Fruit fly (Drosophila melanogaster) whole organism, embryonic: Measurements from ENCODE around the gene CG43760.
A peak's percentile ranks its signal among the peaks of the same experiment; 100 is the strongest.

Experiments used
- Antp ChIP-seq: fragments of 200-800 bp; sonication (Bioruptor generic); optimal IDR thresholded peaks from 3 replicates; lab custom pipeline; 2016; ENCODE audit warnings: missing biosample characterization, missing genetic modification characterization
- Asciz ChIP-seq: fragments of 200-800 bp; sonication (Bioruptor generic); optimal IDR thresholded peaks from 2 replicates; lab custom pipeline; 2017; ENCODE audit warnings: missing biosample characterization, mild to moderate bottlenecking, missing genetic modification characterization, missing genetic modification reagents
- BEAF-32 ChIP-seq: fragments of 200-800 bp; sonication (Bioruptor generic); optimal IDR thresholded peaks from 3 replicates; lab custom pipeline; 2017; ENCODE audit warnings: missing biosample characterization, missing genetic modification characterization, mild to moderate bottlenecking, moderate library complexity, missing genetic modification reagents
- CG10267 ChIP-seq: fragments of 200-800 bp; sonication (Bioruptor generic); optimal IDR thresholded peaks from 2 replicates; lab custom pipeline; 2018; ENCODE audit warnings: missing biosample characterization, mild to moderate bottlenecking, missing genetic modification characterization, moderate library complexity
- CG10274 ChIP-seq: fragments of 200-800 bp; sonication (Bioruptor generic); optimal IDR thresholded peaks from 3 replicates; lab custom pipeline; 2017; ENCODE audit warnings: missing biosample characterization, mild to moderate bottlenecking, missing genetic modification characterization
- CG10462 ChIP-seq: fragments of 200-800 bp; sonication (Bioruptor generic); optimal IDR thresholded peaks from 2 replicates; lab custom pipeline; 2016; ENCODE audit warnings: missing biosample characterization, missing genetic modification characterization
- CG12942 ChIP-seq: fragments of 200-800 bp; sonication (Bioruptor generic); optimal IDR thresholded peaks from 3 replicates; lab custom pipeline; 2016; ENCODE audit warnings: missing biosample characterization, missing genetic modification characterization
- CG15696 ChIP-seq: fragments of 200-800 bp; sonication (Bioruptor generic); optimal IDR thresholded peaks from 2 replicates; lab custom pipeline; 2019; ENCODE audit warnings: missing biosample characterization, mild to moderate bottlenecking, missing genetic modification characterization, moderate library complexity
- CG17328 ChIP-seq: fragments of 200-800 bp; sonication (Bioruptor generic); IDR thresholded peaks from 2 replicates; pipeline ENCODE4 v1.3.6; 2022; ENCODE audit warnings: missing biosample characterization, missing genetic modification characterization
- CG18599 ChIP-seq: fragments of 200-800 bp; sonication (Bioruptor generic); optimal IDR thresholded peaks from 3 replicates; lab custom pipeline; 2017; ENCODE audit warnings: missing biosample characterization, missing genetic modification characterization, mild to moderate bottlenecking, moderate library complexity, missing genetic modification reagents
- CG2199 ChIP-seq: fragments of 200-800 bp; sonication (Bioruptor generic); IDR thresholded peaks from 3 replicates; pipeline ENCODE4 v1.3.6; 2022; ENCODE audit warnings: missing biosample characterization, missing genetic modification characterization
- CG32772 ChIP-seq: fragments of 200-800 bp; sonication (Bioruptor generic); IDR thresholded peaks from 2 replicates; pipeline ENCODE4 v1.3.6; 2022; ENCODE audit warnings: missing biosample characterization, missing genetic modification characterization
- CG4617 ChIP-seq: fragments of 200-800 bp; sonication (Bioruptor generic); optimal IDR thresholded peaks from 3 replicates; lab custom pipeline; 2016; ENCODE audit warnings: missing biosample characterization, missing genetic modification characterization, borderline replicate concordance
- CG4820 ChIP-seq: fragments of 200-800 bp; sonication (Bioruptor generic); optimal IDR thresholded peaks from 3 replicates; lab custom pipeline; 2016; ENCODE audit warnings: missing biosample characterization, missing genetic modification characterization
- CG6813 ChIP-seq: fragments of 200-800 bp; sonication (Bioruptor generic); optimal IDR thresholded peaks from 2 replicates; lab custom pipeline; 2017; ENCODE audit warnings: missing biosample characterization, missing genetic modification characterization, mild to moderate bottlenecking, moderate library complexity, missing genetic modification reagents
- CG7372 ChIP-seq: fragments of 200-800 bp; sonication (Bioruptor generic); IDR thresholded peaks from 2 replicates; pipeline ENCODE4 v1.3.6; 2022; ENCODE audit warnings: missing biosample characterization, missing genetic modification characterization
- CG8290 ChIP-seq, 3 experiments: fragments of 200-800 bp; sonication (Bioruptor generic); optimal IDR thresholded peaks; 2 replicates each; lab custom pipeline; 2016 to 2019; ENCODE audit warnings: missing biosample characterization in 3 of 3, missing genetic modification characterization in 3 of 3, mild to moderate bottlenecking in 2 of 3, moderate library complexity in 1 of 3
- Chrac-16 ChIP-seq: fragments of 200-800 bp; sonication (Bioruptor generic); optimal IDR thresholded peaks from 3 replicates; lab custom pipeline; 2016; ENCODE audit warnings: missing biosample characterization, missing genetic modification characterization
- CrebB ChIP-seq: fragments of 200-800 bp; sonication (Bioruptor generic); optimal IDR thresholded peaks from 3 replicates; lab custom pipeline; 2018; ENCODE audit warnings: missing biosample characterization, mild to moderate bottlenecking, missing genetic modification characterization
- Doc3 ChIP-seq: fragments of 200-800 bp; sonication (Bioruptor generic); IDR thresholded peaks from 3 replicates; pipeline ENCODE4 v1.3.6; 2022; ENCODE audit warnings: missing biosample characterization, missing genetic modification characterization; ENCODE audit not compliant: partially characterized antibody
- E2f1 ChIP-seq: fragments of 200-800 bp; sonication (Bioruptor generic); IDR thresholded peaks from 2 replicates; pipeline ENCODE4 v1.3.6; 2022; ENCODE audit warnings: missing biosample characterization, missing genetic modification characterization
- Eip74EF ChIP-seq, 2 experiments: fragments of 200-800 bp in 1 of 2; fragments of >200 bp in 1 of 2; sonication (Bioruptor generic) in 1 of 2; optimal IDR thresholded peaks; 2 replicates each; lab custom pipeline; 2017 to 2019; ENCODE audit warnings: missing biosample characterization in 2 of 2, missing genetic modification characterization in 2 of 2, mild to moderate bottlenecking in 1 of 2, moderate library complexity in 1 of 2
- HmgZ ChIP-seq: fragments of 200-800 bp; sonication (Bioruptor generic); optimal IDR thresholded peaks from 2 replicates; lab custom pipeline; 2018; ENCODE audit warnings: missing biosample characterization, mild to moderate bottlenecking, missing genetic modification characterization
- Hr39 ChIP-seq: fragments of >200 bp; optimal IDR thresholded peaks from 2 replicates; lab custom pipeline; 2017
- Jarid2 ChIP-seq: fragments of 200-800 bp; sonication (Bioruptor generic); optimal IDR thresholded peaks from 3 replicates; lab custom pipeline; 2017; ENCODE audit warnings: mild to moderate bottlenecking, missing biosample characterization, missing genetic modification reagents, missing genetic modification characterization
- Myb ChIP-seq: fragments of 200-800 bp; sonication (Bioruptor generic); optimal IDR thresholded peaks from 2 replicates; lab custom pipeline; 2016; ENCODE audit warnings: missing biosample characterization, missing genetic modification characterization
- NC2α ChIP-seq: fragments of 200-800 bp; sonication (Bioruptor generic); optimal IDR thresholded peaks from 2 replicates; lab custom pipeline; 2016; ENCODE audit warnings: missing biosample characterization, missing genetic modification characterization
- Sin3A ChIP-seq: fragments of >200 bp; optimal IDR thresholded peaks from 2 replicates; lab custom pipeline; 2018
- Sry-δ ChIP-seq: fragments of 200-800 bp; sonication (Bioruptor generic); optimal IDR thresholded peaks from 2 replicates; lab custom pipeline; 2016; ENCODE audit warnings: missing biosample characterization, missing genetic modification characterization
- Usf ChIP-seq: fragments of 200-800 bp; sonication (Bioruptor generic); optimal IDR thresholded peaks from 2 replicates; lab custom pipeline; 2017; ENCODE audit warnings: missing genotype, missing biosample characterization, missing genetic modification characterization
- abd-A ChIP-seq: fragments of 200-800 bp; sonication (Bioruptor generic); optimal IDR thresholded peaks from 3 replicates; lab custom pipeline; 2019; ENCODE audit warnings: missing biosample characterization, mild to moderate bottlenecking, missing genetic modification characterization, moderate library complexity
- ac ChIP-seq: fragments of 200-800 bp; sonication (Bioruptor generic); optimal IDR thresholded peaks from 3 replicates; lab custom pipeline; 2017; ENCODE audit warnings: missing biosample characterization, mild to moderate bottlenecking, missing genetic modification characterization
- ash1 ChIP-seq: fragments of 200-800 bp; sonication (Bioruptor generic); optimal IDR thresholded peaks from 2 replicates; lab custom pipeline; 2018; ENCODE audit warnings: missing biosample characterization, mild to moderate bottlenecking, missing genetic modification characterization
- chinmo ChIP-seq: fragments of 200-800 bp; sonication (Bioruptor generic); IDR thresholded peaks from 4 replicates; pipeline ENCODE4 v1.3.6; 2022; ENCODE audit warnings: missing biosample characterization, missing genetic modification characterization; ENCODE audit not compliant: partially characterized antibody
- corto ChIP-seq: fragments of 200-800 bp; sonication (Bioruptor generic); optimal IDR thresholded peaks from 2 replicates; lab custom pipeline; 2016; ENCODE audit warnings: missing biosample characterization, mild to moderate bottlenecking, missing genetic modification characterization, moderate library complexity
- disco-r ChIP-seq: fragments of 200-800 bp; sonication (Bioruptor generic); optimal IDR thresholded peaks from 2 replicates; lab custom pipeline; 2016; ENCODE audit warnings: missing biosample characterization, missing genetic modification characterization
- en ChIP-seq: fragments of 200-800 bp; sonication (Bioruptor generic); optimal IDR thresholded peaks from 2 replicates; lab custom pipeline; 2016; ENCODE audit warnings: missing biosample characterization, missing genetic modification characterization
- fru ChIP-seq: fragments of >200 bp; optimal IDR thresholded peaks from 2 replicates; lab custom pipeline; 2017
- gcm ChIP-seq: fragments of 200-800 bp; sonication (Bioruptor generic); optimal IDR thresholded peaks from 2 replicates; lab custom pipeline; 2019; ENCODE audit warnings: missing biosample characterization, mild to moderate bottlenecking, missing genetic modification characterization, moderate library complexity
- gro ChIP-seq: fragments of 200-800 bp; sonication (Bioruptor generic); optimal IDR thresholded peaks from 2 replicates; lab custom pipeline; 2016; ENCODE audit warnings: missing biosample characterization, missing genetic modification characterization
- hkb ChIP-seq, 2 experiments: fragments of 200-800 bp in 1 of 2; fragments of >200 bp in 1 of 2; sonication (Bioruptor generic) in 1 of 2; IDR thresholded peaks in 1 of 2; optimal IDR thresholded peaks in 1 of 2; 2 replicates each; pipeline versions ENCODE4 v1.3.6 to Lab custom; 2017 to 2022; ENCODE audit warnings: missing biosample characterization in 1 of 2, missing genetic modification characterization in 1 of 2
- knrl ChIP-seq: fragments of 200-800 bp; sonication (Bioruptor generic); IDR thresholded peaks from 3 replicates; pipeline ENCODE4 v1.3.6; 2022; ENCODE audit warnings: missing biosample characterization, missing genetic modification characterization; ENCODE audit not compliant: partially characterized antibody
- oc ChIP-seq: fragments of 200-800 bp; sonication (Bioruptor generic); optimal IDR thresholded peaks from 2 replicates; lab custom pipeline; 2018; ENCODE audit warnings: missing biosample characterization, mild to moderate bottlenecking, missing genetic modification characterization, moderate library complexity
- otp ChIP-seq: fragments of 200-800 bp; sonication (Bioruptor generic); IDR thresholded peaks from 3 replicates; pipeline ENCODE4, ENCODE4 v1.3.6; 2022; ENCODE audit warnings: missing biosample characterization, missing genetic modification characterization
- seq ChIP-seq: fragments of 200-800 bp; sonication (Bioruptor generic); IDR thresholded peaks from 2 replicates; pipeline ENCODE4 v1.3.6; 2022; ENCODE audit warnings: missing biosample characterization, missing genetic modification characterization
- shn ChIP-seq: fragments of 200-800 bp; sonication (Bioruptor generic); optimal IDR thresholded peaks from 3 replicates; lab custom pipeline; 2016; ENCODE audit warnings: missing biosample characterization, missing genetic modification characterization
- slp2 ChIP-seq: fragments of 200-800 bp; sonication (Bioruptor generic); optimal IDR thresholded peaks from 2 replicates; lab custom pipeline; 2016; ENCODE audit warnings: missing biosample characterization, missing genetic modification characterization

Gene CG43760

DNA sequence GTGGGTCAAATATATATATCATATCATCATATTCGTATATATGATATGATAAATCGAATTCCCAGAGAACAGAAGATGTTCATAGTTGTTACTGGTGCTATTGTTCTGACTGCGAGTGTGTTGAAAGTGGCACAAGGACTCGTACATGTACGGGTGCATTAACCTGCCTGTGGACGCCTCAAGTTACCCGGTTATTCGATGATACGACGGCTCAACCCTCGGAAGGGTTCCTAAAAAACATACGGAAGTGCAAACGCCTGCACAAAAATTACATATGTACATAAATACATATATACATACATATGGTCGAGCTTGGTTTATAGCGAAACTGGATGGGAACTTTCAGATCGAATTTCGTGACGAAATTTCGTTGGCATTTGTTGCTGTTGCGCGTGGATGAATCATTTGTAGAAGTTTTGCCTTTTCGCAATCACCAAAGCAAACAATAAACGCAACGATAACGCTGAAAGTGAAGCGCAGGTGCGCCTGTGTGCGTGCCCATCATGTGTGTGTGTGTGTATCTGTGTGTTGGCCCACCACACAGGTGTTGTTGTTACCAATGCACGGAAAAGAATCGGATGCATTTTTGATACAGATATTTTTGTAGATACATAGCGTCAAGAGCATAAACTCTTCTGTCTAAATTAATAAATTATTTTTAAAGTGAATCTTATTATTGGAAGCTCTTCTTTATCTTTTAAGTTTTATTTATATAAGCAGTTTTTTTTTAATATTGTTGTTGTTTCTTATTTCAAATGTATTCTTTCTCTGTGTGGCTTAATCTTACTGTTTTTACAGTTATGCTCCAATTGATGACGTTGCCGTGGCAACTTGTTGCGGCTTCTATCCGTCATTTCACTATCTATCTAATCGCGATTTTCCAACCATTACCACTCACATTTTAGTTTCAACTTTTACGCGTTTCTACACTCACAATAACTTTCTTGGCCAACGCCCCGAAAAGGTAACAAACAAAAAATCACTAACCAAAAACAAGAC, 14.9 kb downstream of the CG43760 start (continued):
- TF ChIP-seq Eip74EF (GFP tag; optimal IDR thresholded peaks at IDR 0.05; lab: Kevin White, UChicago) = peak in 1 of 2 experiments; percentile 41
- TF ChIP-seq Sry-δ (GFP tag; lab: Kevin White, UChicago) = no peak
- TF ChIP-seq seq (GFP tag; lab: Robert Waterston, UW) = peak; percentile 82
- TF ChIP-seq oc (tag; lab: Kevin White, UChicago) = peak; percentile 55
- no peak for TF ChIP-seq Antp (GFP tag; lab: Kevin White, UChicago)
- TF ChIP-seq CG6813 = peak; percentile 23
- no peak for TF ChIP-seq NC2α (GFP tag; lab: Kevin White, UChicago)
- no peak for TF ChIP-seq corto (GFP tag; lab: Kevin White, UChicago)
- peak; percentile 72 for TF ChIP-seq CG10267
- TF ChIP-seq ash1 (GFP tag; lab: Kevin White, UChicago) = no peak
- peak; percentile 80 for TF ChIP-seq CG32772 (GFP tag; lab: Robert Waterston, UW)
- TF ChIP-seq HmgZ (tag; lab: Kevin White, UChicago) = no peak
- TF ChIP-seq knrl (GFP tag; lab: Robert Waterston, UW) = no peak
- TF ChIP-seq E2f1 (GFP tag; lab: Robert Waterston, UW) = peak; percentile 85
- peak; percentile 71 for TF ChIP-seq CG18599 (GFP tag; lab: Kevin White, UChicago)
- TF ChIP-seq CG17328 = peak; percentile 84
- TF ChIP-seq slp2 (GFP tag; lab: Kevin White, UChicago) = no peak
- peak; percentile 21 for TF ChIP-seq CG12942 (GFP tag; lab: Kevin White, UChicago)
- no peak for TF ChIP-seq abd-A (tag; lab: Kevin White, UChicago)
- TF ChIP-seq CG10462 (GFP tag; lab: Kevin White, UChicago) = peak; percentile 24
- TF ChIP-seq gcm (GFP tag; lab: Kevin White, UChicago) = peak; percentile 76
- peak; percentile 70 for TF ChIP-seq CG4820 (GFP tag; lab: Kevin White, UChicago)
- TF ChIP-seq otp (GFP tag; lab: Robert Waterston, UW) = peak; percentile 57; the same call in 1 of the 3 replicates
- no peak for TF ChIP-seq Sin3A (lab: Kevin White, UChicago)
- TF ChIP-seq disco-r = no peak
- TF ChIP-seq ac (GFP tag; lab: Kevin White, UChicago) = peak; percentile 43
- no peak for TF ChIP-seq CG2199
- TF ChIP-seq fru = no peak
- no peak for TF ChIP-seq hkb (optimal IDR thresholded peaks at IDR 0.05; lab: Kevin White, UChicago)
- TF ChIP-seq hkb (GFP tag; IDR thresholded peaks at IDR 0.05; lab: Robert Waterston, UW) = peak; percentile 84
- peak; percentile 76 for TF ChIP-seq CG15696 (tag; lab: Kevin White, UChicago)
- no peak for TF ChIP-seq CrebB
- TF ChIP-seq CG7372 (GFP tag; lab: Robert Waterston, UW) = peak; percentile 70
- no peak for TF ChIP-seq Jarid2
- TF ChIP-seq gro = no peak
- no peak for TF ChIP-seq Myb (GFP tag; lab: Kevin White, UChicago)
- TF ChIP-seq chinmo (GFP tag; lab: Robert Waterston, UW) = 0 out of 4 replicates have a peak, but pooled peaks have one; percentile 45
- TF ChIP-seq Hr39 (lab: Kevin White, UChicago) = no peak
- TF ChIP-seq CG10274 (GFP tag; lab: Kevin White, UChicago) = no peak
- peak; percentile 69 for TF ChIP-seq Asciz (GFP tag; lab: Kevin White, UChicago)
- TF ChIP-seq CG8290 (GFP tag; optimal IDR thresholded peaks at IDR 0.05; lab: Kevin White, UChicago) = no peak
- no peak for TF ChIP-seq CG8290 (tag; optimal IDR thresholded peaks at IDR 0.05; lab: Kevin White, UChicago)
- TF ChIP-seq CG4617 (GFP tag; lab: Kevin White, UChicago) = peak; percentile 3
- TF ChIP-seq en (GFP tag; lab: Kevin White, UChicago) = no peak
- no peak for TF ChIP-seq Doc3 (GFP tag; lab: Robert Waterston, UW)
- TF ChIP-seq BEAF-32 (GFP tag; lab: Kevin White, UChicago) = no peak
- no peak for TF ChIP-seq Usf
- peak; percentile 59 for TF ChIP-seq Chrac-16 (GFP tag; lab: Kevin White, UChicago)
- peak; percentile 37 for TF ChIP-seq shn (GFP tag; lab: Kevin White, UChicago)
